Fruit fly (Drosophila melanogaster): ENCODE results near the gene CG10877.
A peak's percentile ranks its signal among the peaks of the same experiment; 100 is the strongest.

Gene CG10877

dm6 chr3R:20558106-20558489, 5.8 kb downstream of the CG10877 start (continued):
- no peak for TF ChIP-seq prd (optimal IDR thresholded peaks at IDR 0.05)
- no peak for TF ChIP-seq prd (GFP tag; IDR thresholded peaks at IDR 0.05)
- TF ChIP-seq zfh1 (GFP tag; IDR thresholded peaks at IDR 0.05) = peak; percentile 48; the same call in 1 of the 3 replicates
- no peak for TF ChIP-seq CG14860 (GFP tag; IDR thresholded peaks at IDR 0.05; ENCODE audit: partially characterized antibody)
- TF ChIP-seq CG10565 (GFP tag; optimal IDR thresholded peaks at IDR 0.05) = no peak
- peak; percentile 27 for TF ChIP-seq CG17328 (GFP tag; IDR thresholded peaks at IDR 0.05)
- TF ChIP-seq CG2116 (GFP tag; optimal IDR thresholded peaks at IDR 0.05) = peak; percentile 3
- TF ChIP-seq CG1832 (GFP tag; optimal IDR thresholded peaks at IDR 0.05) = no peak
- TF ChIP-seq Dip2 (GFP tag; IDR thresholded peaks at IDR 0.05) = no peak
- peak; percentile 20 for TF ChIP-seq Meics (GFP tag; optimal IDR thresholded peaks at IDR 0.05)
- TF ChIP-seq CG1024 (GFP tag; IDR thresholded peaks at IDR 0.05) = no peak
- TF ChIP-seq unc-4 (GFP tag; IDR thresholded peaks at IDR 0.05; ENCODE audit: partially characterized antibody) = peak; percentile 61
- no peak; the same call in 2 of the 3 replicates for TF ChIP-seq CG11093 (GFP tag; IDR thresholded peaks at IDR 0.05)
- TF ChIP-seq Kr (GFP tag; optimal IDR thresholded peaks at IDR 0.05) = no peak
- TF ChIP-seq CG3847 (GFP tag; IDR thresholded peaks at IDR 0.05) = peak; percentile 68
- TF ChIP-seq Atf-2 (GFP tag; optimal IDR thresholded peaks at IDR 0.05) = no peak
- TF ChIP-seq odd (GFP tag; optimal IDR thresholded peaks at IDR 0.05) = no peak
- no peak for TF ChIP-seq tio (GFP tag; optimal IDR thresholded peaks at IDR 0.05)
- TF ChIP-seq yki (optimal IDR thresholded peaks at IDR 0.05) = no peak
- peak; percentile 71 for TF ChIP-seq Rfx (GFP tag; IDR thresholded peaks at IDR 0.05)
- no peak for TF ChIP-seq vfl (GFP tag; optimal IDR thresholded peaks at IDR 0.05)
- no peak for TF ChIP-seq emc (GFP tag; optimal IDR thresholded peaks at IDR 0.05)
- TF ChIP-seq CG2678 (tag; optimal IDR thresholded peaks at IDR 0.05) = no peak
- TF ChIP-seq Oaz (GFP tag; IDR thresholded peaks at IDR 0.05) = no peak
- no peak for TF ChIP-seq CG8089 (GFP tag; optimal IDR thresholded peaks at IDR 0.05)
- no peak for TF ChIP-seq zen (tag; optimal IDR thresholded peaks at IDR 0.05)
- TF ChIP-seq CG12155 (GFP tag; optimal IDR thresholded peaks at IDR 0.05) = no peak
- no peak for TF ChIP-seq CG6683 (GFP tag; optimal IDR thresholded peaks at IDR 0.05)
- peak; percentile 25; the same call in 1 of the 2 replicates for TF ChIP-seq CG31224 (GFP tag; IDR thresholded peaks at IDR 0.05)
- no peak for TF ChIP-seq Poxn (GFP tag; IDR thresholded peaks at IDR 0.05)
- peak; percentile 57 for TF ChIP-seq CG16813 (GFP tag; IDR thresholded peaks at IDR 0.05; ENCODE audit: partially characterized antibody)
- TF ChIP-seq Lpt (GFP tag; optimal IDR thresholded peaks at IDR 0.05) = no peak
- peak; percentile 100 for TF ChIP-seq Opbp (GFP tag; IDR thresholded peaks at IDR 0.05; ENCODE audit: partially characterized antibody)
- TF ChIP-seq Bgb (GFP tag; IDR thresholded peaks at IDR 0.05; ENCODE audit: partially characterized antibody) = peak; percentile 75
- TF ChIP-seq p53 (GFP tag; optimal IDR thresholded peaks at IDR 0.05) = peak; percentile 42
- TF ChIP-seq CG3163 (GFP tag; optimal IDR thresholded peaks at IDR 0.05) = no peak

DNA sequence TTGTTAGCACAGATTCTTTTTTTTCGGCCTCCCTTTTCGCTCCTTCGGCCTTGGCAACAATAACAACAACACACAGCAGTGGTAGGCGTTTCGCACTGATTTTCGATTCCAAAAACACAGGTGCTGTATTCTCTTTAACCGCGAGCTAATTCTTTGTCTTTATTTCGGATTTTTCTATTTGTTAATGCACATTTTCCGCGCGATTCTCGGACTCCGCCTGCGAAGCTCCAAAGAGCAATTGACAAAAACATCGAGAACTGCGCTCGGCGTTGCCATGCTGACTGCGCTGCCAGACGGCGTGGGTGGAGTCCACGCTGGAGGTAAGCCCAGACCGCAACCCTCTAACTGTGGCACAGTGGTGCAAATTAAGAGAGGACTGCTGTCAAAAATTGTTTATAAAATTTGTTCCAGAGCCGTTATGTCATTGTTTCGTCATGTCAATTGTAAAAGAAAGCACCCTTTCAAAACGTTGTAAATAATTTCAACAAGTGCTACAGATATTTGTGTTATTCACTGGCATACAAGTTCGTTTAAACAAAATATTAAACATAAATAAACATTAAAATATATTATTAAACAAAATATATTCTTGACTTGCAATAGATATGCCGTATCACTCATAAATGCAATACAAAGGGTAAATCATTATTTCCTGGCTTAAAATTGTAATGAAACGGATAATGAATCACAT, 6.3 kb downstream of the CG10877 start, which contains the start of the genes DPCoAC and CG5180:
TSS of gene DPCoAC (minus strand) at position 253 of the 691 bp plus-strand sequence.
TSS of gene CG5180 (plus strand) at position 516 of the 691 bp plus-strand sequence.
- TF ChIP-seq Ravus (GFP tag; IDR thresholded peaks at IDR 0.05) (0 out of 2 replicates have a peak, but pooled peaks have one; percentile 19), crp (GFP tag; optimal IDR thresholded peaks at IDR 0.05) (peak in 1 of 2 experiments; percentile 36), fd96Cb (tag; optimal IDR thresholded peaks at IDR 0.05) (peak; percentile 32), Rx (GFP tag; IDR thresholded peaks at IDR 0.05) (peak; percentile 30; the same call in 1 of the 2 replicates), CG4854 (GFP tag; optimal IDR thresholded peaks at IDR 0.05) (peak; percentile 24), pnt (GFP tag; optimal IDR thresholded peaks at IDR 0.05) (peak; percentile 8), hkb (optimal IDR thresholded peaks at IDR 0.05) (no peak), hkb (GFP tag; IDR thresholded peaks at IDR 0.05) (no peak; the same call in 1 of the 2 replicates), CG11085 (GFP tag; IDR thresholded peaks at IDR 0.05) (peak; percentile 72), sima (GFP tag; optimal IDR thresholded peaks at IDR 0.05) (no peak), CG33557 (GFP tag; optimal IDR thresholded peaks at IDR 0.05) (peak; percentile 16), H2.0 (GFP tag; IDR thresholded peaks at IDR 0.05) (peak; percentile 50; the same call in 1 of the 2 replicates), bigmax (GFP tag; optimal IDR thresholded peaks at IDR 0.05) (peak; percentile 16), ssp (GFP tag; IDR thresholded peaks at IDR 0.05) (peak; percentile 51), E2f1 (GFP tag; IDR thresholded peaks at IDR 0.05) (peak; percentile 52), gsb (GFP tag; IDR thresholded peaks at IDR 0.05) (0 out of 2 replicates have a peak, but pooled peaks have one; percentile 40), caup (GFP tag; optimal IDR thresholded peaks at IDR 0.05; ENCODE audit: severe bottlenecking) (peak; percentile 66)
